Fruit fly (Drosophila melanogaster) whole organism, embryonic: ENCODE measurements around the gene CG17572.

Experiments
- Awh ChIP-seq: fragments of 200-800 bp; sonication (Bioruptor generic); IDR thresholded peaks from 2 replicates; pipeline ENCODE4, ENCODE4 v1.3.6; 2022; ENCODE audit warnings: missing biosample characterization, missing genetic modification characterization
- Blimp-1 ChIP-seq: fragments of 200-800 bp; sonication (Bioruptor generic); optimal IDR thresholded peaks from 3 replicates; lab custom pipeline; 2018; ENCODE audit warnings: missing biosample characterization, missing genetic modification characterization, mild to moderate bottlenecking, moderate library complexity, missing genetic modification reagents
- CG12744 ChIP-seq: fragments of 200-800 bp; sonication (Bioruptor generic); optimal IDR thresholded peaks from 2 replicates; lab custom pipeline; 2016; ENCODE audit warnings: missing biosample characterization, missing genetic modification characterization
- CG15269 ChIP-seq: fragments of 200-800 bp; sonication (Bioruptor generic); optimal IDR thresholded peaks from 2 replicates; lab custom pipeline; 2018; ENCODE audit warnings: missing biosample characterization, mild to moderate bottlenecking, missing genetic modification characterization, moderate library complexity
- CG17385 ChIP-seq: fragments of 200-800 bp; sonication (Bioruptor generic); optimal IDR thresholded peaks from 3 replicates; lab custom pipeline; 2018; ENCODE audit warnings: missing biosample characterization, mild to moderate bottlenecking, missing genetic modification characterization
- CG18262 ChIP-seq: fragments of 200-800 bp; optimal IDR thresholded peaks from 3 replicates; lab custom pipeline; 2019; ENCODE audit warnings: missing biosample characterization, mild to moderate bottlenecking, missing genetic modification characterization, moderate library complexity
- CG2129 ChIP-seq: fragments of 200-800 bp; sonication (Bioruptor generic); IDR thresholded peaks from 2 replicates; pipeline ENCODE4 v1.3.6; 2022; ENCODE audit warnings: missing biosample characterization, missing genetic modification characterization; ENCODE audit not compliant: partially characterized antibody
- CG2712 ChIP-seq: fragments of 200-800 bp; optimal IDR thresholded peaks from 3 replicates; lab custom pipeline; 2019; ENCODE audit warnings: missing biosample characterization, mild to moderate bottlenecking, missing genetic modification characterization, moderate library complexity
- CG3163 ChIP-seq: fragments of 200-800 bp; sonication (Bioruptor generic); optimal IDR thresholded peaks from 3 replicates; lab custom pipeline; 2016; ENCODE audit warnings: missing biosample characterization, missing genetic modification characterization
- CG34376 ChIP-seq: fragments of 200-800 bp; sonication (Bioruptor generic); optimal IDR thresholded peaks from 2 replicates; lab custom pipeline; 2018; ENCODE audit warnings: missing biosample characterization, mild to moderate bottlenecking, missing genetic modification characterization
- CG34422 ChIP-seq: fragments of 200-800 bp; sonication (Bioruptor generic); IDR thresholded peaks from 3 replicates; pipeline ENCODE4 v1.3.6; 2022; ENCODE audit warnings: missing biosample characterization, missing genetic modification characterization
- CG3995 ChIP-seq: fragments of 200-800 bp; sonication (Bioruptor generic); optimal IDR thresholded peaks from 3 replicates; lab custom pipeline; 2016; ENCODE audit warnings: missing biosample characterization, missing genetic modification characterization
- CG4282 ChIP-seq: fragments of 200-800 bp; sonication (Bioruptor generic); optimal IDR thresholded peaks from 2 replicates; lab custom pipeline; 2016; ENCODE audit warnings: missing biosample characterization, missing genetic modification characterization
- CG4617 ChIP-seq: fragments of 200-800 bp; sonication (Bioruptor generic); optimal IDR thresholded peaks from 3 replicates; lab custom pipeline; 2016; ENCODE audit warnings: missing biosample characterization, missing genetic modification characterization, borderline replicate concordance
- CG4707 ChIP-seq: fragments of 200-800 bp; sonication (Bioruptor generic); optimal IDR thresholded peaks from 2 replicates; lab custom pipeline; 2018; ENCODE audit warnings: missing biosample characterization, mild to moderate bottlenecking, missing genetic modification characterization, moderate library complexity
- CG7839 ChIP-seq: fragments of 200-800 bp; sonication (Bioruptor generic); optimal IDR thresholded peaks from 3 replicates; lab custom pipeline; 2018; ENCODE audit warnings: missing biosample characterization, mild to moderate bottlenecking, missing genetic modification characterization, moderate library complexity
- CG8924 ChIP-seq: fragments of 200-800 bp; optimal IDR thresholded peaks from 3 replicates; lab custom pipeline; 2019; ENCODE audit warnings: missing biosample characterization, mild to moderate bottlenecking, missing genetic modification characterization, moderate library complexity
- CHES-1-like ChIP-seq: fragments of 200-800 bp; sonication (Bioruptor generic); optimal IDR thresholded peaks from 2 replicates; lab custom pipeline; 2016; ENCODE audit warnings: missing biosample characterization, missing genetic modification characterization
- D19B ChIP-seq: fragments of 200-800 bp; sonication (Bioruptor generic); optimal IDR thresholded peaks from 2 replicates; lab custom pipeline; 2017; ENCODE audit warnings: missing biosample characterization, mild to moderate bottlenecking, missing genetic modification characterization
- Dek ChIP-seq: fragments of 200-800 bp; sonication (Bioruptor generic); optimal IDR thresholded peaks from 3 replicates; lab custom pipeline; 2019; ENCODE audit warnings: missing biosample characterization, mild to moderate bottlenecking, missing genetic modification characterization, moderate library complexity
- Doc3 ChIP-seq: fragments of 200-800 bp; sonication (Bioruptor generic); IDR thresholded peaks from 3 replicates; pipeline ENCODE4 v1.3.6; 2022; ENCODE audit warnings: missing biosample characterization, missing genetic modification characterization; ENCODE audit not compliant: partially characterized antibody
- Eip74EF ChIP-seq, 2 experiments: fragments of 200-800 bp in 1 of 2; fragments of >200 bp in 1 of 2; sonication (Bioruptor generic) in 1 of 2; optimal IDR thresholded peaks; 2 replicates each; lab custom pipeline; 2017 to 2019; ENCODE audit warnings: missing biosample characterization in 2 of 2, missing genetic modification characterization in 2 of 2, mild to moderate bottlenecking in 1 of 2, moderate library complexity in 1 of 2
- Hmx ChIP-seq: fragments of 200-800 bp; sonication (Bioruptor generic); optimal IDR thresholded peaks from 2 replicates; lab custom pipeline; 2016; ENCODE audit warnings: missing biosample characterization, missing genetic modification characterization
- Lim3 ChIP-seq: fragments of 200-800 bp; sonication (Bioruptor generic); IDR thresholded peaks from 2 replicates; pipeline ENCODE4 v1.3.6; 2022; ENCODE audit warnings: missing biosample characterization, missing genetic modification characterization
- NFAT ChIP-seq: fragments of 200-800 bp; sonication (Bioruptor generic); IDR thresholded peaks from 2 replicates; pipeline ENCODE4 v1.3.6; 2022; ENCODE audit warnings: missing biosample characterization, missing genetic modification characterization
- Nf-YA ChIP-seq: fragments of 200-800 bp; sonication (Bioruptor generic); IDR thresholded peaks from 2 replicates; pipeline ENCODE4 v1.3.6; 2022; ENCODE audit warnings: missing biosample characterization, missing genetic modification characterization
- Pdp1 ChIP-seq, 2 experiments: fragments of 200-800 bp; sonication (Bioruptor generic); optimal IDR thresholded peaks; 3 replicates each; lab custom pipeline; 2016; ENCODE audit warnings: missing biosample characterization in 2 of 2, missing genetic modification characterization in 2 of 2, mild to moderate bottlenecking in 1 of 2, moderate library complexity in 1 of 2
- Sry-β ChIP-seq: fragments of 200-800 bp; sonication (Bioruptor generic); optimal IDR thresholded peaks from 2 replicates; lab custom pipeline; 2018; ENCODE audit warnings: missing biosample characterization, mild to moderate bottlenecking, missing genetic modification characterization, moderate library complexity
- Trl ChIP-seq, 3 experiments: fragments of >200 bp in 2 of 3; fragments of 200-800 bp in 1 of 3; sonication (Bioruptor generic) in 1 of 3; optimal IDR thresholded peaks; 2 replicates in 1 of 3; 3 replicates in 2 of 3; lab custom pipeline; 2016 to 2017; ENCODE audit warnings: missing biosample characterization in 1 of 3, missing genetic modification characterization in 1 of 3
- abd-A ChIP-seq: fragments of 200-800 bp; sonication (Bioruptor generic); optimal IDR thresholded peaks from 3 replicates; lab custom pipeline; 2019; ENCODE audit warnings: missing biosample characterization, mild to moderate bottlenecking, missing genetic modification characterization, moderate library complexity
- ap ChIP-seq: fragments of 200-800 bp; sonication (Bioruptor generic); IDR thresholded peaks from 2 replicates; pipeline ENCODE4 v1.3.6; 2022; ENCODE audit warnings: missing biosample characterization, missing genetic modification characterization
- chn ChIP-seq: fragments of 200-800 bp; sonication (Bioruptor generic); optimal IDR thresholded peaks from 2 replicates; lab custom pipeline; 2016; ENCODE audit warnings: missing biosample characterization, missing genetic modification characterization
- danr ChIP-seq: fragments of 200-800 bp; sonication (Bioruptor generic); IDR thresholded peaks from 2 replicates; pipeline ENCODE4 v1.3.6; 2022; ENCODE audit warnings: missing biosample characterization, missing genetic modification characterization
- exex ChIP-seq: fragments of 200-800 bp; sonication (Bioruptor generic); optimal IDR thresholded peaks from 4 replicates; lab custom pipeline; 2018; ENCODE audit warnings: missing biosample characterization, mild to moderate bottlenecking, missing genetic modification characterization, moderate library complexity
- grau ChIP-seq: fragments of 200-800 bp; optimal IDR thresholded peaks from 3 replicates; lab custom pipeline; 2019; ENCODE audit warnings: missing biosample characterization, mild to moderate bottlenecking, missing genetic modification characterization, moderate library complexity
- grn ChIP-seq: fragments of 200-800 bp; sonication (Bioruptor generic); optimal IDR thresholded peaks from 3 replicates; lab custom pipeline; 2017; ENCODE audit warnings: missing biosample characterization, missing genetic modification characterization
- kah ChIP-seq: fragments of 200-800 bp; sonication (Bioruptor generic); optimal IDR thresholded peaks from 2 replicates; lab custom pipeline; 2018; ENCODE audit warnings: missing biosample characterization, mild to moderate bottlenecking, missing genetic modification characterization
- ken ChIP-seq: fragments of 200-800 bp; sonication (Bioruptor generic); IDR thresholded peaks from 3 replicates; pipeline ENCODE4 v1.3.6; 2022; ENCODE audit warnings: missing biosample characterization, missing genetic modification characterization
- nom ChIP-seq: fragments of 200-800 bp; sonication (Bioruptor generic); optimal IDR thresholded peaks from 2 replicates; lab custom pipeline; 2017; ENCODE audit warnings: missing biosample characterization, missing genetic modification characterization, mild to moderate bottlenecking, moderate library complexity, missing genetic modification reagents
- pho ChIP-seq: fragments of 200-800 bp; sonication (Bioruptor generic); optimal IDR thresholded peaks from 2 replicates; lab custom pipeline; 2016; ENCODE audit warnings: missing biosample characterization, missing genetic modification characterization
- row ChIP-seq: fragments of 200-800 bp; sonication (Bioruptor generic); IDR thresholded peaks from 3 replicates; pipeline ENCODE4 v1.3.6; 2022; ENCODE audit warnings: missing biosample characterization, missing genetic modification characterization
- sd ChIP-seq: fragments of 200-800 bp; sonication (Bioruptor generic); optimal IDR thresholded peaks from 3 replicates; lab custom pipeline; 2018; ENCODE audit warnings: missing biosample characterization, mild to moderate bottlenecking, missing genetic modification characterization, moderate library complexity
- tx ChIP-seq: fragments of 200-800 bp; sonication (Bioruptor generic); optimal IDR thresholded peaks from 2 replicates; lab custom pipeline; 2016; ENCODE audit warnings: missing biosample characterization, missing genetic modification characterization
- vvl ChIP-seq: fragments of 200-800 bp; sonication (Bioruptor generic); IDR thresholded peaks from 2 replicates; pipeline ENCODE4 v1.3.6; 2022; ENCODE audit warnings: missing biosample characterization, missing genetic modification characterization

Gene CG17572

dm6 chr2L:19112200-19112599 lies 38.3 kb upstream of the CG17572 start:
- no peak for TF ChIP-seq danr (GFP tag; lab: Robert Waterston, UW)
- no peak for TF ChIP-seq Doc3 (GFP tag; lab: Robert Waterston, UW)
- TF ChIP-seq Blimp-1 (GFP tag; lab: Kevin White, UChicago), result peak; percentile 88
- 0 out of 2 replicates have a peak, but pooled peaks have one; percentile 3 for TF ChIP-seq Lim3 (GFP tag; lab: Robert Waterston, UW)

- TF ChIP-seq nom, result no peak
- TF ChIP-seq CG12744 (GFP tag; lab: Kevin White, UChicago), result no peak
- TF ChIP-seq row (GFP tag; lab: Robert Waterston, UW), result peak; percentile 11; the same call in 1 of the 3 replicates
- TF ChIP-seq ken (GFP tag; lab: Robert Waterston, UW), result 0 out of 3 replicates have a peak, but pooled peaks have one; percentile 13
- peak; percentile 75 for TF ChIP-seq Sry-β (GFP tag; lab: Kevin White, UChicago)
- TF ChIP-seq, all 482 proteins: peak for 3
Observed at dm6 chr2L:19111729-19112128, 37.8 kb upstream of the CG17572 start.

dm6 chr2L:19111137-19111536 lies 37.2 kb upstream of the CG17572 start:
- TF ChIP-seq CG2712 (tag; lab: Kevin White, UChicago), result no peak
- TF ChIP-seq tx (GFP tag; lab: Kevin White, UChicago), result no peak
- no peak for TF ChIP-seq ap (GFP tag; lab: Robert Waterston, UW)
- no peak for TF ChIP-seq CG2129
- no peak for TF ChIP-seq CG34422 (GFP tag; lab: Robert Waterston, UW)
- TF ChIP-seq CG7839 (tag; lab: Kevin White, UChicago), result no peak
- TF ChIP-seq CG8924 (tag; lab: Kevin White, UChicago), result no peak
- no peak for TF ChIP-seq CG4707 (GFP tag; lab: Kevin White, UChicago)
- TF ChIP-seq CG18262 (tag; lab: Kevin White, UChicago), result no peak
- peak; percentile 31 for TF ChIP-seq CG34376
- TF ChIP-seq NFAT (GFP tag; lab: Robert Waterston, UW), result no peak
- no peak for TF ChIP-seq Hmx (GFP tag; lab: Kevin White, UChicago)
- TF ChIP-seq Trl (optimal IDR thresholded peaks at IDR 0.05; lab: Kevin White, UChicago), result peak in 1 of 2 experiments; percentile 18
- TF ChIP-seq Trl (GFP tag; optimal IDR thresholded peaks at IDR 0.05; lab: Kevin White, UChicago), result no peak
- TF ChIP-seq exex, result peak; percentile 97
- TF ChIP-seq sd (tag; lab: Kevin White, UChicago), result peak; percentile 29
- no peak for TF ChIP-seq Dek (tag; lab: Kevin White, UChicago)
- TF ChIP-seq Awh (GFP tag; lab: Robert Waterston, UW), result no peak
- peak; percentile 46 for TF ChIP-seq CG3163 (GFP tag; lab: Kevin White, UChicago)
- no peak for TF ChIP-seq CG17385 (GFP tag; lab: Kevin White, UChicago)
- no peak for TF ChIP-seq D19B (GFP tag; lab: Kevin White, UChicago)
- TF ChIP-seq grau, result no peak
- peak; percentile 42 for TF ChIP-seq grn
- TF ChIP-seq kah (GFP tag; lab: Kevin White, UChicago), result no peak
- no peak for TF ChIP-seq CG4282 (GFP tag; lab: Kevin White, UChicago)
- no peak for TF ChIP-seq chn (GFP tag; lab: Kevin White, UChicago)

- TF ChIP-seq CHES-1-like (GFP tag; lab: Kevin White, UChicago) (no peak), CG15269 (tag; lab: Kevin White, UChicago) (peak; percentile 10), Eip74EF (GFP tag; optimal IDR thresholded peaks at IDR 0.05; lab: Kevin White, UChicago) (peak in 1 of 2 experiments; percentile 77), grn (peak; percentile 49), sd (tag; lab: Kevin White, UChicago) (peak; percentile 29), CG3995 (GFP tag; lab: Kevin White, UChicago) (no peak), CG4617 (GFP tag; lab: Kevin White, UChicago) (no peak), pho (no peak), Awh (GFP tag; lab: Robert Waterston, UW) (peak; percentile 66; the same call in 1 of the 2 replicates), Pdp1 (GFP tag; optimal IDR thresholded peaks at IDR 0.05; lab: Kevin White, UChicago) (peak in 1 of 2 experiments; percentile 53), vvl (GFP tag; lab: Robert Waterston, UW) (peak; percentile 46; the same call in 1 of the 2 replicates), abd-A (tag; lab: Kevin White, UChicago) (peak; percentile 72), nom (no peak), Nf-YA (GFP tag; lab: Robert Waterston, UW) (no peak)
Observed at dm6 chr2L:19109625-19110204, 35.8 kb upstream of the CG17572 start, which contains the start of gene amd. amd (plus strand) TSS chr2L:19110154.
